Fruit fly (Drosophila melanogaster) S2 (cell line): ENCODE measurements around the gene PIG-K.

ENCODE experiments used
- CG8478 ChIP-seq: fragments of >200 bp; optimal IDR thresholded peaks from 2 replicates; lab custom pipeline; 2018
- CTCF ChIP-seq, 2 experiments: fragments of >200 bp; optimal IDR thresholded peaks; 2 replicates each; lab custom pipeline; 2018

- TF ChIP-seq CG8478 (no peak), CTCF (optimal IDR thresholded peaks at IDR 0.05; lab: Kevin White, UChicago) (no peak)
Observed at dm6 chrX:2050070-2050899, 41.1 kb upstream of the PIG-K start, which contains the start of gene moody.
